Worm (Caenorhabditis elegans): Measurements from ENCODE around the gene B0272.3.
"Not testable (repeated sequence)": the region's sequence is repeated elsewhere in the genome, so short reads cannot be mapped to it uniquely, and the experiment has no call there.

B0272.3 gene

ce11 chrX:9452483-9453198, 21.4 kb downstream of the B0272.3 start, which contains the start of gene ZK899.3:
TSS of gene ZK899.3 (plus strand) at chrX:9453148.
- TF ChIP-seq flt-1 (GFP tag; IDR thresholded peaks at IDR 0.05) (no peak), pes-1 (GFP tag; IDR thresholded peaks at IDR 0.05) (no peak), tra-4 (tag; optimal IDR thresholded peaks at IDR 0.05) (no peak), ama-1 (optimal IDR thresholded peaks at IDR 0.05) (no peak), scrt-1 (GFP tag; IDR thresholded peaks at IDR 0.05) (no peak), sea-1 (GFP tag; conservative IDR thresholded peaks at IDR 0.05) (no peak), B0310.2 (tag; optimal IDR thresholded peaks at IDR 0.05) (no peak), hmbx-1 (tag; optimal IDR thresholded peaks at IDR 0.05) (no peak), ceh-13 (GFP tag; optimal IDR thresholded peaks at IDR 0.05) (no peak), tbx-11 (GFP tag; IDR thresholded peaks at IDR 0.05) (no peak), hmg-4 (GFP tag; optimal IDR thresholded peaks at IDR 0.05) (no peak), hnd-1 (tag; optimal IDR thresholded peaks at IDR 0.05) (no peak), F13C5.2 (tag; optimal IDR thresholded peaks at IDR 0.05) (no peak), tbx-37 (GFP tag; conservative IDR thresholded peaks at IDR 0.05) (no peak), ets-7 (tag; optimal IDR thresholded peaks at IDR 0.05) (no peak), ceh-36 (tag; optimal IDR thresholded peaks at IDR 0.05) (no peak), aly-1 (tag; optimal IDR thresholded peaks at IDR 0.05) (no peak)

ce11 chrX:9456579-9456978, 25.3 kb downstream of the B0272.3 start:
- TF ChIP-seq hnd-1 (tag; optimal IDR thresholded peaks at IDR 0.05) (no peak), pes-1 (GFP tag; IDR thresholded peaks at IDR 0.05) (no peak), F13C5.2 (tag; optimal IDR thresholded peaks at IDR 0.05) (no peak), B0310.2 (tag; optimal IDR thresholded peaks at IDR 0.05) (no peak), ets-7 (tag; optimal IDR thresholded peaks at IDR 0.05) (no peak), ama-1 (optimal IDR thresholded peaks at IDR 0.05) (no peak), flt-1 (GFP tag; IDR thresholded peaks at IDR 0.05) (no peak), tbx-37 (GFP tag; conservative IDR thresholded peaks at IDR 0.05) (no peak), sea-1 (GFP tag; conservative IDR thresholded peaks at IDR 0.05) (no peak), tbx-11 (GFP tag; IDR thresholded peaks at IDR 0.05) (no peak), aly-1 (tag; optimal IDR thresholded peaks at IDR 0.05) (no peak), hmbx-1 (tag; optimal IDR thresholded peaks at IDR 0.05) (no peak)

- TF ChIP-seq B0310.2 (tag; optimal IDR thresholded peaks at IDR 0.05): no peak
- no peak for TF ChIP-seq ets-7 (tag; optimal IDR thresholded peaks at IDR 0.05)
- no peak for TF ChIP-seq pes-1 (GFP tag; IDR thresholded peaks at IDR 0.05)
- no peak for TF ChIP-seq tra-4 (tag; optimal IDR thresholded peaks at IDR 0.05)
- no peak for TF ChIP-seq tbx-37 (GFP tag; conservative IDR thresholded peaks at IDR 0.05)
- no peak for TF ChIP-seq sea-1 (GFP tag; conservative IDR thresholded peaks at IDR 0.05)
- no peak for TF ChIP-seq hmbx-1 (tag; optimal IDR thresholded peaks at IDR 0.05)
- TF ChIP-seq aly-1 (tag; optimal IDR thresholded peaks at IDR 0.05): no peak
- TF ChIP-seq scrt-1 (GFP tag; IDR thresholded peaks at IDR 0.05): no peak
- no peak for TF ChIP-seq ceh-36 (tag; optimal IDR thresholded peaks at IDR 0.05)
- no peak for TF ChIP-seq hmg-4 (GFP tag; optimal IDR thresholded peaks at IDR 0.05)
- TF ChIP-seq ceh-13 (GFP tag; optimal IDR thresholded peaks at IDR 0.05): no peak
- TF ChIP-seq F13C5.2 (tag; optimal IDR thresholded peaks at IDR 0.05): no peak
- no peak for TF ChIP-seq tbx-11 (GFP tag; IDR thresholded peaks at IDR 0.05)
Measured at ce11 chrX:9458142-9458541, 26.9 kb downstream of the B0272.3 start, which contains the start of gene tba-8. TSS of gene tba-8 (minus strand) at chrX:9458348.

- TF ChIP-seq hmg-4 (GFP tag; optimal IDR thresholded peaks at IDR 0.05); aly-1 (tag; optimal IDR thresholded peaks at IDR 0.05); tra-4 (tag; optimal IDR thresholded peaks at IDR 0.05): not testable (repeated sequence)
Measured at ce11 chrX:9460834-9461233, 29.6 kb downstream of the B0272.3 start, which contains the start of gene ZK899.5. TSS of gene ZK899.5 (minus strand) at chrX:9460934.

ce11 chrX:9463045-9463444, 31.8 kb downstream of the B0272.3 start, which contains the start of gene ZK899.6:
TSS of gene ZK899.6 (plus strand) at chrX:9463345.
- TF ChIP-seq ama-1 (optimal IDR thresholded peaks at IDR 0.05); pes-1 (GFP tag; IDR thresholded peaks at IDR 0.05); hmbx-1 (tag; optimal IDR thresholded peaks at IDR 0.05): not testable (repeated sequence)

- TF ChIP-seq hnd-1 (tag; optimal IDR thresholded peaks at IDR 0.05): no peak
- peak; percentile 24 for TF ChIP-seq hmg-4 (GFP tag; optimal IDR thresholded peaks at IDR 0.05)
- TF ChIP-seq tbx-11 (GFP tag; IDR thresholded peaks at IDR 0.05): no peak
- peak; percentile 93 for TF ChIP-seq F13C5.2 (tag; optimal IDR thresholded peaks at IDR 0.05)
- no peak for TF ChIP-seq ama-1 (optimal IDR thresholded peaks at IDR 0.05)
- TF ChIP-seq aly-1 (tag; optimal IDR thresholded peaks at IDR 0.05): no peak
- TF ChIP-seq flt-1 (GFP tag; IDR thresholded peaks at IDR 0.05): peak; percentile 19; the same call in 1 of the 2 replicates
- TF ChIP-seq scrt-1 (GFP tag; IDR thresholded peaks at IDR 0.05): no peak
- no peak for TF ChIP-seq B0310.2 (tag; optimal IDR thresholded peaks at IDR 0.05)
- no peak; the same call in 1 of the 2 replicates for TF ChIP-seq tbx-37 (GFP tag; conservative IDR thresholded peaks at IDR 0.05)
- TF ChIP-seq ceh-36 (tag; optimal IDR thresholded peaks at IDR 0.05): no peak
- TF ChIP-seq sea-1 (GFP tag; conservative IDR thresholded peaks at IDR 0.05): no peak
- no peak for TF ChIP-seq ets-7 (tag; optimal IDR thresholded peaks at IDR 0.05)
- TF ChIP-seq hmbx-1 (tag; optimal IDR thresholded peaks at IDR 0.05): no peak
Measured at ce11 chrX:9465722-9466132, 34.5 kb downstream of the B0272.3 start.

ce11 chrX:9467573-9467972, 36.3 kb downstream of the B0272.3 start:
- TF ChIP-seq F13C5.2 (tag; optimal IDR thresholded peaks at IDR 0.05) (peak; percentile 94), hmg-4 (GFP tag; optimal IDR thresholded peaks at IDR 0.05) (peak; percentile 90), tra-4 (tag; optimal IDR thresholded peaks at IDR 0.05) (peak; percentile 45), B0310.2 (tag; optimal IDR thresholded peaks at IDR 0.05) (peak; percentile 89), ets-7 (tag; optimal IDR thresholded peaks at IDR 0.05) (peak; percentile 72), hmbx-1 (tag; optimal IDR thresholded peaks at IDR 0.05) (peak; percentile 79), sea-1 (GFP tag; conservative IDR thresholded peaks at IDR 0.05) (peak; percentile 91), hnd-1 (tag; optimal IDR thresholded peaks at IDR 0.05) (peak; percentile 84), tbx-11 (GFP tag; IDR thresholded peaks at IDR 0.05) (peak; percentile 90), tbx-37 (GFP tag; conservative IDR thresholded peaks at IDR 0.05) (peak; percentile 84), pes-1 (GFP tag; IDR thresholded peaks at IDR 0.05) (peak; percentile 96), ama-1 (optimal IDR thresholded peaks at IDR 0.05) (no peak), flt-1 (GFP tag; IDR thresholded peaks at IDR 0.05) (peak; percentile 93), ceh-13 (GFP tag; optimal IDR thresholded peaks at IDR 0.05) (peak; percentile 78), scrt-1 (GFP tag; IDR thresholded peaks at IDR 0.05) (peak; percentile 92), ceh-36 (tag; optimal IDR thresholded peaks at IDR 0.05) (peak; percentile 88), aly-1 (tag; optimal IDR thresholded peaks at IDR 0.05) (peak; percentile 90)
